Worm (Caenorhabditis elegans): ENCODE results near the gene Y110A2AL.2.
A peak's percentile ranks its signal among the peaks of the same experiment; 100 is the strongest.

Gene Y110A2AL.2

ce11 chrII:2861385-2862099 lies 6.3 kb upstream of the Y110A2AL.2 start (continued):
- peak; percentile 65 for TF ChIP-seq lin-13 (GFP tag; optimal IDR thresholded peaks at IDR 0.05)
- TF ChIP-seq ztf-7 (tag; optimal IDR thresholded peaks at IDR 0.05): no peak
- TF ChIP-seq sdz-12 (GFP tag; optimal IDR thresholded peaks at IDR 0.05): no peak
- TF ChIP-seq hlh-11 (tag; optimal IDR thresholded peaks at IDR 0.05): peak; percentile 14
- peak; percentile 71 for TF ChIP-seq set-16 (GFP tag; IDR thresholded peaks at IDR 0.05)
- no peak for TF ChIP-seq daf-8 (GFP tag; IDR thresholded peaks at IDR 0.05)
- no peak for TF ChIP-seq ceh-32 (tag; optimal IDR thresholded peaks at IDR 0.05; ENCODE audit: poor library complexity)
- TF ChIP-seq mdl-1 (tag; optimal IDR thresholded peaks at IDR 0.05): no peak
- no peak for TF ChIP-seq unc-39 (tag; optimal IDR thresholded peaks at IDR 0.05)
- TF ChIP-seq nhr-48 (tag; optimal IDR thresholded peaks at IDR 0.05): no peak
- TF ChIP-seq nhr-6 (tag; optimal IDR thresholded peaks at IDR 0.05): no peak
- TF ChIP-seq unc-62 (GFP tag; optimal IDR thresholded peaks at IDR 0.05 in 1 of 2): no peak
- TF ChIP-seq unc-62 (tag; optimal IDR thresholded peaks at IDR 0.05): no peak
- TF ChIP-seq egl-27 (tag; optimal IDR thresholded peaks at IDR 0.05): no peak
- no peak for TF ChIP-seq F44E2.7 (GFP tag; IDR thresholded peaks at IDR 0.05)
- TF ChIP-seq F10B5.3 (tag; optimal IDR thresholded peaks at IDR 0.05): peak; percentile 20

- TF ChIP-seq aha-1 (tag) (peak; percentile 92), F44E2.7 (GFP tag; IDR thresholded peaks at IDR 0.05) (no peak)
Measured at ce11 chrII:2862557-2863035, 5.2 kb upstream of the Y110A2AL.2 start.

ce11 chrII:2864229-2864628 lies 3.6 kb upstream of the Y110A2AL.2 start, which contains the start of gene Y110A2AL.5:
Y110A2AL.5 (plus strand) TSS chrII:2864529.
- no peak for TF ChIP-seq madf-5 (GFP tag; IDR thresholded peaks at IDR 0.05)
- TF ChIP-seq mes-2 (tag; optimal IDR thresholded peaks at IDR 0.05; ENCODE audit: poor library complexity, severe bottlenecking): no peak
- no peak for TF ChIP-seq hmg-1.1 (GFP tag; IDR thresholded peaks at IDR 0.05)
- TF ChIP-seq lin-38 (GFP tag; IDR thresholded peaks at IDR 0.05): no peak
- no peak for TF ChIP-seq spr-1 (tag; optimal IDR thresholded peaks at IDR 0.05)
- no peak for TF ChIP-seq nhr-41 (GFP tag; IDR thresholded peaks at IDR 0.05)
- no peak for TF ChIP-seq nhr-25 (tag; optimal IDR thresholded peaks at IDR 0.05; ENCODE audit: borderline replicate concordance, insufficient read depth)
- TF ChIP-seq ceh-44 (GFP tag; IDR thresholded peaks at IDR 0.05): no peak
- TF ChIP-seq F10B5.3 (tag; optimal IDR thresholded peaks at IDR 0.05): no peak
- no peak for TF ChIP-seq ztf-11 (tag; optimal IDR thresholded peaks at IDR 0.05)
- no peak for TF ChIP-seq skn-1 (tag; optimal IDR thresholded peaks at IDR 0.05)
- no peak for TF ChIP-seq ces-1 (GFP tag; optimal IDR thresholded peaks at IDR 0.05)
- TF ChIP-seq saeg-2 (GFP tag; IDR thresholded peaks at IDR 0.05): no peak
- no peak for TF ChIP-seq gei-8 (GFP tag; optimal IDR thresholded peaks at IDR 0.05)
- no peak for TF ChIP-seq nhr-76 (tag; optimal IDR thresholded peaks at IDR 0.05)
- TF ChIP-seq lin-29 (GFP tag; IDR thresholded peaks at IDR 0.05): no peak
- no peak for TF ChIP-seq jun-1 (tag; optimal IDR thresholded peaks at IDR 0.05)
- TF ChIP-seq nhr-111 (GFP tag; optimal IDR thresholded peaks at IDR 0.05): no peak
- TF ChIP-seq snpc-4 (tag; optimal IDR thresholded peaks at IDR 0.05): no peak

ce11 chrII:2865355-2865754 lies 2.4 kb upstream of the Y110A2AL.2 start:
- TF ChIP-seq zip-11 (GFP tag; IDR thresholded peaks at IDR 0.05) (no peak), skn-1 (tag; optimal IDR thresholded peaks at IDR 0.05) (no peak), ztf-11 (tag; optimal IDR thresholded peaks at IDR 0.05) (no peak), nhr-25 (tag; optimal IDR thresholded peaks at IDR 0.05; ENCODE audit: borderline replicate concordance, insufficient read depth) (no peak), lin-38 (GFP tag; IDR thresholded peaks at IDR 0.05) (no peak), Y5F2A.4 (GFP tag; optimal IDR thresholded peaks at IDR 0.05) (no peak), zag-1 (tag; optimal IDR thresholded peaks at IDR 0.05) (no peak), nhr-6 (tag; optimal IDR thresholded peaks at IDR 0.05) (no peak), D1046.2 (GFP tag; IDR thresholded peaks at IDR 0.05) (0 out of 2 replicates have a peak, but pooled peaks have one; percentile 28), aha-1 (tag) (peak; percentile 15), zip-2 (tag; optimal IDR thresholded peaks at IDR 0.05) (no peak), madf-9 (GFP tag; conservative IDR thresholded peaks at IDR 0.05) (no peak), lsy-2 (tag; optimal IDR thresholded peaks at IDR 0.05) (no peak), set-16 (GFP tag; IDR thresholded peaks at IDR 0.05) (peak; percentile 66), attf-4 (tag; optimal IDR thresholded peaks at IDR 0.05) (no peak)

Measured in whole organism, L4 larva.